Worm (Caenorhabditis elegans) whole organism, L2 larva: ENCODE measurements around the gene epg-5.

Experiments
- C34F6.9 ChIP-seq: fragments of 150-350 bp; optimal IDR thresholded peaks from 2 replicates; lab custom pipeline; 2014; ENCODE audit warnings: missing biosample characterization, missing genetic modification characterization
- F13H6.1 ChIP-seq: sonication (generic microtip); optimal IDR thresholded peaks from 2 replicates; lab custom pipeline; 2016; ENCODE audit warnings: missing genetic modification characterization, missing compliant biosample characterization
- Y55F3AM.14 ChIP-seq: fragments of 200-800 bp; sonication (Bioruptor generic); optimal IDR thresholded peaks from 2 replicates; lab custom pipeline; 2018; ENCODE audit warnings: mild to moderate bottlenecking, missing genetic modification characterization, missing compliant biosample characterization
- ZK546.5 ChIP-seq: sonication (generic microtip); optimal IDR thresholded peaks from 2 replicates; lab custom pipeline; 2017; ENCODE audit warnings: missing biosample characterization, missing genetic modification characterization
- alr-1 ChIP-seq: fragments of 150-350 bp; optimal IDR thresholded peaks from 2 replicates; lab custom pipeline; 2014; ENCODE audit warnings: missing biosample characterization, missing genetic modification characterization
- ama-1 ChIP-seq: fragments of 150-350 bp; optimal IDR thresholded peaks from 2 replicates; lab custom pipeline; 2018; ENCODE audit warnings: inconsistent platforms
- ceh-82 ChIP-seq: fragments of 150-350 bp; optimal IDR thresholded peaks from 2 replicates; lab custom pipeline; 2014; ENCODE audit warnings: missing biosample characterization, missing genetic modification characterization
- crh-2 ChIP-seq: sonication (generic microtip); optimal IDR thresholded peaks from 2 replicates; lab custom pipeline; 2017; ENCODE audit warnings: missing biosample characterization, missing genetic modification characterization
- dmd-4 ChIP-seq: sonication (generic microtip); optimal IDR thresholded peaks from 2 replicates; lab custom pipeline; 2017; ENCODE audit warnings: missing biosample characterization, missing genetic modification characterization
- egl-27 ChIP-seq: sonication (generic microtip); optimal IDR thresholded peaks from 3 replicates; lab custom pipeline; 2017; ENCODE audit warnings: missing biosample characterization, missing genetic modification reagents, missing genetic modification characterization
- elt-1 ChIP-seq: fragments of 150-350 bp; optimal IDR thresholded peaks from 2 replicates; lab custom pipeline; 2014; ENCODE audit warnings: missing biosample characterization, missing genetic modification characterization
- elt-3 ChIP-seq: sonication (generic microtip); optimal IDR thresholded peaks from 2 replicates; lab custom pipeline; 2017; ENCODE audit warnings: missing biosample characterization, missing genetic modification characterization
- gmeb-1 ChIP-seq: fragments of 150-350 bp; optimal IDR thresholded peaks from 2 replicates; lab custom pipeline; 2014; ENCODE audit warnings: missing biosample characterization, missing genetic modification characterization
- lin-11 ChIP-seq: fragments of 150-350 bp; sonication (generic microtip); optimal IDR thresholded peaks from 2 replicates; lab custom pipeline; 2014; ENCODE audit warnings: missing biosample characterization, missing genetic modification characterization, inconsistent platforms, mixed read lengths
- lin-13 ChIP-seq: fragments of 150-350 bp; optimal IDR thresholded peaks from 2 replicates; lab custom pipeline; 2014; ENCODE audit warnings: missing biosample characterization, missing genetic modification reagents, missing genetic modification characterization
- lsy-2 ChIP-seq, 2 experiments: fragments of 150-350 bp in 1 of 2; sonication (generic microtip) in 1 of 2; optimal IDR thresholded peaks; 2 replicates each; lab custom pipeline; 2014 to 2017; ENCODE audit warnings: missing biosample characterization in 2 of 2, missing genetic modification characterization in 2 of 2
- mab-5 ChIP-seq: fragments of 150-350 bp; optimal IDR thresholded peaks from 2 replicates; lab custom pipeline; 2014; ENCODE audit warnings: missing biosample characterization, missing genetic modification characterization
- mbf-1 ChIP-seq: sonication (generic microtip); optimal IDR thresholded peaks from 2 replicates; lab custom pipeline; 2017; ENCODE audit warnings: missing biosample characterization, missing genetic modification characterization
- mdl-1 ChIP-seq, 2 experiments: fragments of 150-350 bp in 1 of 2; sonication (generic microtip) in 1 of 2; optimal IDR thresholded peaks; 2 replicates each; lab custom pipeline; 2017; ENCODE audit warnings: missing biosample characterization in 2 of 2, missing genetic modification characterization in 2 of 2
- nhr-10 ChIP-seq: sonication (generic microtip); optimal IDR thresholded peaks from 2 replicates; lab custom pipeline; 2017; ENCODE audit warnings: missing biosample characterization, missing genetic modification characterization
- nhr-11 ChIP-seq: fragments of 150-350 bp; optimal IDR thresholded peaks from 2 replicates; lab custom pipeline; 2014; ENCODE audit warnings: missing biosample characterization, missing genetic modification characterization
- nhr-12 ChIP-seq: fragments of 150-350 bp; optimal IDR thresholded peaks from 2 replicates; lab custom pipeline; 2014; ENCODE audit warnings: missing biosample characterization, missing genetic modification characterization
- nhr-21 ChIP-seq: fragments of 150-350 bp; optimal IDR thresholded peaks from 2 replicates; lab custom pipeline; 2014; ENCODE audit warnings: missing biosample characterization, missing genetic modification characterization
- nhr-23 ChIP-seq: fragments of 150-350 bp; optimal IDR thresholded peaks from 2 replicates; lab custom pipeline; 2014; ENCODE audit warnings: missing biosample characterization, missing genetic modification reagents, missing genetic modification characterization
- nhr-237 ChIP-seq: fragments of 150-350 bp; optimal IDR thresholded peaks from 2 replicates; lab custom pipeline; 2014; ENCODE audit warnings: missing biosample characterization, missing genetic modification characterization
- nhr-25 ChIP-seq: fragments of 150-350 bp; sonication (generic microtip); optimal IDR thresholded peaks from 3 replicates; lab custom pipeline; 2014; ENCODE audit warnings: missing biosample characterization, missing genetic modification characterization
- nhr-6 ChIP-seq: fragments of 150-350 bp; optimal IDR thresholded peaks from 2 replicates; lab custom pipeline; 2014; ENCODE audit warnings: missing biosample characterization, missing genetic modification characterization
- sem-4 ChIP-seq: fragments of 150-350 bp; optimal IDR thresholded peaks from 2 replicates; lab custom pipeline; 2014; ENCODE audit warnings: missing biosample characterization, missing genetic modification reagents, missing genetic modification characterization
- skn-1 ChIP-seq: sonication (generic microtip); optimal IDR thresholded peaks from 2 replicates; lab custom pipeline; 2017; ENCODE audit warnings: missing biosample characterization, missing genetic modification characterization
- sma-3 ChIP-seq: sonication (generic microtip); optimal IDR thresholded peaks from 2 replicates; lab custom pipeline; 2016; ENCODE audit warnings: missing genetic modification reagents, missing genetic modification characterization, missing compliant biosample characterization
- sma-9 ChIP-seq, 2 experiments: fragments of 150-350 bp in 1 of 2; sonication (generic microtip) in 1 of 2; optimal IDR thresholded peaks; 2 replicates each; lab custom pipeline; 2014 to 2016; ENCODE audit warnings: missing genetic modification characterization in 2 of 2, mild to moderate bottlenecking in 1 of 2, missing biosample characterization in 1 of 2, missing compliant biosample characterization in 1 of 2, missing genetic modification reagents in 1 of 2, moderate library complexity in 1 of 2
- snpc-4 ChIP-seq: fragments of 150-350 bp; optimal IDR thresholded peaks from 2 replicates; lab custom pipeline; 2014; ENCODE audit warnings: missing biosample characterization, missing genetic modification characterization
- unc-55 ChIP-seq: fragments of 150-350 bp; sonication (generic microtip); optimal IDR thresholded peaks from 3 replicates; lab custom pipeline; 2014; ENCODE audit warnings: missing biosample characterization, missing genetic modification reagents, missing genetic modification characterization
- ztf-11 ChIP-seq: sonication (generic microtip); optimal IDR thresholded peaks from 2 replicates; lab custom pipeline; 2017; ENCODE audit warnings: missing biosample characterization, missing genetic modification characterization
- ztf-4 ChIP-seq: fragments of 150-350 bp; optimal IDR thresholded peaks from 2 replicates; lab custom pipeline; 2014; ENCODE audit warnings: missing biosample characterization, missing genetic modification characterization

epg-5 gene

DNA sequence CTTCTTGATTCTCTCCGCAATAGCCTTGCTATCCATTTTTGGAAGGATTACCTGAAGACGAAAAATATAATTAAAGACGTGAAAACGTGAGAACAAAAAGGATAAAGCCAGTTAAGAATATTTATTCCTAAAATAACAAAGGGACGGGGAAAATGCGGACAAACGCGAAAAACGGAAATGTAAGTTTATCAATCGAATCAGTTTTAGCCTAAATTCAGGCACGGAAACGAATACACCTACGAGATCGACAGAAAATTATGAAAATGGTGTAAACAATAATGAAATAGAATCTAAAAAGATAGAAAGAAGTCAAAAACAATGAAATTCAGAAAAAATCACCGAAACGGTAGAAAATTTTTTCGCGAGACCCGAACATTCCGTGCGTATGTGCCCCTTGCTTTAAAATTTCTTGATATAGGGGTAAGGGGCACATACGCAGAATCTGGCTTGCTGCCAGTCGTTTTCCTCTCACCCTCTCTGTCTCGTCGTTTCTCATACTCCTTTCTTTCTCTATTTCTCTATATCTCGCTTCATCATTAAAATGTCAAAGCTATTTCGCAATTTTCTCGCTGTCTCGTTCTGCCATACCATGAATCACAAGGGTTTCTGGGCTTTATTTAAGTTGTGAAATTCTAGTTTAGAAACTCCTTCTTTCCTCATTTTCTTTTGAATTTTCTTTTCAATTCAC, 20.4 kb downstream of the epg-5 start, which contains the start of gene icd-1 (continued):
- peak; percentile 24 for TF ChIP-seq ama-1 (lab: Kevin White, UChicago)

DNA sequence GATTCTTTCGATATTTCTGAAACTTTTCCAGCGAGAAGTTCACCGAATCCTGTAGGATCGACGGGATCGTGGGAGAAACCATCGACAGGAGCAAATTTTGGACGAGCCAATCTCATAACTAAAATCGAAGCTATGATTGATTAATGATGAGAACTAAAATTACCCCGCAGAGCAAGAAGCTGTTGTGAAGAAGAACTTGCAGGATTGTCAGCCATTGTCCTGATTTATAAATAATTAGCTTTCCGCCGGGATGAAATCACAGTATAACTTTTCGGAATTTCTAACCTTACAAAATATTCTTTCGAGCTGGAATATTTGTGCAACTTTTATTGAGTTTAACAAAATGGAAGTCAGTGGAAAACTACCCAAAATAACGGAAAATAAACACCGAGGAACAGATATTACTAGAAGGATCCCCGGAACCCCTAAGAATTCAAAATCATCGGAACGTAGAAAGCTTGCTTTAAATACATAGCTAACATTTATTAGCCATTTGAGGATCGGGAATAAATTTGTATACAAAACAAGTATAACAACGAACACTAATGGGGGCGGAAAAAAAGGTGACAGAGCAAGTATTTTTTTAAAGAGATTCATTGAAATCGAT, 21.8 kb downstream of the epg-5 start, which contains the start of gene C56C10.7:
Gene C56C10.7, minus strand, starts transcription at position 312 of the 607 bp plus-strand sequence.
- TF ChIP-seq ztf-4 (tag; lab: Kevin White, UChicago) (peak; percentile 69), mab-5 (tag; lab: Kevin White, UChicago) (no peak), gmeb-1 (no peak), crh-2 (peak; percentile 51), sma-9 (GFP tag; optimal IDR thresholded peaks at IDR 0.05; lab: Kevin White, UChicago) (peak; percentile 27), sma-9 (tag; optimal IDR thresholded peaks at IDR 0.05; lab: Kevin White, UChicago) (no peak), ama-1 (lab: Kevin White, UChicago) (peak; percentile 40), nhr-23 (tag; lab: Kevin White, UChicago) (no peak), sma-3 (GFP tag; lab: Kevin White, UChicago) (peak; percentile 33), lsy-2 (tag; optimal IDR thresholded peaks at IDR 0.05; lab: Kevin White, UChicago) (peak; percentile 25 to 50)

DNA sequence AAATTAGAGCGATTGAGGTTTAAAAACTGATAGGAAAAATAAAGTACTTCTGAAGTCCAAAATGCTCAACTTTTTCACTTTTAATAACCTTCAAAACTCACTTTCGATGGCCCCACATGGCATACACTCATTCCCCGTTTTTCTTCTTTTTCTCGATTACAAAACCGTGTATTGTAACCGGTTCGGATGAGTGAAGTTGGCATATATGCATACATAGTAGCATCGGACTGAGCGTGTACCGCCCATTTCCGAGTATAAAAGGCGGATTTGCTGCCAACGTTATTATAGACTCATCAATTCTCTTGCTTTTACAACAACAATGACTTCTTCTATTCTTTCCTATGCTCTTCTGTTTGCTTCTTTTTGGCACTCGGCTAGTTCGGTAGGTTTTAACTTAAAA, 26.4 kb downstream of the epg-5 start, which contains the start of gene C56C10.4:
Gene C56C10.4, plus strand, starts transcription at position 301 of the 400 bp plus-strand sequence.
- no peak for TF ChIP-seq dmd-4 (tag; lab: Kevin White, UChicago)
- TF ChIP-seq nhr-6 = no peak

DNA sequence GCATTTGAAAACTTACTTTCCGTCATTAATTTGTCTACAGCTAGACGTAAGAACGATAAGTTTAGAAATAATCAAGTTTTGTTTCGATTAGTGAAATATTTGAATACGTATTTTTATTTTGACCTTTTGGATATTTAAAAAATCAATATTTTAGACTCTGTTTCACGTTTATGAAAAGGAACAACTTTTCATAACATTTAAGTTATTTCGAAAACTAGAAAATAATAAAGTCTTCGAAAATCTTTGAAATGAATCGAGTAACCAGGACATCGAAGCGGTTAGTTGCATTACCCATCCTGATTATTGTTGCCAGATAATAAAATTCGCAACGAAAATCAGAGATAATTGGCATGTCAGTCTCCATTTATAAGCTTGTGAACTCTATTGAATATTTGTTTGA, 27.9 kb downstream of the epg-5 start, which contains the start of gene C56C10.6:
Gene C56C10.6, minus strand, starts transcription at position 101 of the 400 bp plus-strand sequence.
- TF ChIP-seq nhr-10 (tag; lab: Kevin White, UChicago) (no peak), gmeb-1 (no peak), skn-1 (tag; lab: Kevin White, UChicago) (no peak), ZK546.5 (no peak), mdl-1 (tag; optimal IDR thresholded peaks at IDR 0.05; lab: Kevin White, UChicago) (no peak), ceh-82 (no peak)
- TF ChIP-seq, all 48 proteins: peak for 0

DNA sequence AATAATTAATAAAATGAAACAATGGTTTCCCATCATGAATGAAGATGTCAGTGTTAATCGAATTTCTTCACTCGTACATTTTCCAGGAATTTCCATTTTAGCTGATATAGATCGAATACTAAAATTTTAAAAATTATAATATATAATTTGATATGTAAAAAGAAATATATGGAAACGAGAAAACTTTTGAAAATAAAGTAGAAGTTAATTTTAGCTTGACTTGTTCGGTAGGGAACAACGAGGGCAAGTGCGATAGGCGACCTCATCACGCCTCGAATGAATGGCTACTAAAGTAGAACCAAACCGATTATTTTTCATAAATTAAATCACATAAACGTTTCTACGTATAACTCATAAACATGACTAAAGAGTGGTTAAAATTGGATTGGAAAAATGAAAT, 30.8 kb downstream of the epg-5 start, which contains the start of gene sra-31:
Gene sra-31, minus strand, starts transcription at position 101 of the 400 bp plus-strand sequence.
- TF ChIP-seq gmeb-1 (no peak), ztf-11 (tag; lab: Kevin White, UChicago) (no peak), ztf-4 (tag; lab: Kevin White, UChicago) (no peak), sem-4 (tag; lab: Kevin White, UChicago) (no peak), snpc-4 (tag; lab: Kevin White, UChicago) (no peak), unc-55 (GFP tag; lab: Kevin White, UChicago) (no peak), nhr-6 (no peak), nhr-11 (tag; lab: Kevin White, UChicago) (no peak), crh-2 (no peak), F13H6.1 (tag; lab: Kevin White, UChicago) (no peak), skn-1 (tag; lab: Kevin White, UChicago) (no peak), alr-1 (tag; lab: Kevin White, UChicago) (no peak), lsy-2 (tag; optimal IDR thresholded peaks at IDR 0.05; lab: Kevin White, UChicago) (no peak), nhr-237 (no peak), ZK546.5 (no peak), elt-3 (tag; lab: Kevin White, UChicago) (no peak), lin-13 (GFP tag; lab: Kevin White, UChicago) (no peak), nhr-12 (tag; lab: Kevin White, UChicago) (no peak)

DNA sequence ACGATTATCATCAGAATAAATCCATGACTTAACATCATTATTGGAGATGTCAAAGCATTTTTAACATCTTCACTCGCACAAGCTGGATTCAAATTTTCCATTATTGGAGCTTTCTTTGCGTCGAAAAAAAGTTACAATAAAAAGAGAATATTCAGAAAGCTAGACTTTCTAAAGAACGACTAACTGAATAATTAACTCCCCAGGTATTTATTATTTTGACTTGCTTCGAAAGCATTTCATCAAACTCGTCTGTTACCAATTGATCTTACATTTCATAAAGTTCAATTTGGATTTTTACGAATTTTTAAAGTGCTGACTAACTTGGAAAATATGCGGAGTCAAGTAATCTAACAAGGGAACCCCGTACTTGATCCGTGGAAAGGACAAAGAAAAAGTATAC, 33.5 kb downstream of the epg-5 start, which contains the start of gene sra-29:
Gene sra-29, minus strand, starts transcription at position 101 of the 400 bp plus-strand sequence.
- TF ChIP-seq egl-27 (tag; lab: Kevin White, UChicago) (no peak), lin-13 (GFP tag; lab: Kevin White, UChicago) (no peak), nhr-12 (tag; lab: Kevin White, UChicago) (no peak), Y55F3AM.14 (GFP tag; lab: Kevin White, UChicago) (no peak), C34F6.9 (tag; lab: Kevin White, UChicago) (no peak), mbf-1 (tag; lab: Kevin White, UChicago) (no peak), sma-3 (GFP tag; lab: Kevin White, UChicago) (no peak), ceh-82 (no peak), lin-11 (tag; lab: Kevin White, UChicago) (no peak), nhr-25 (no peak), elt-1 (tag; lab: Kevin White, UChicago) (no peak), ztf-4 (tag; lab: Kevin White, UChicago) (no peak), nhr-237 (no peak), nhr-21 (tag; lab: Kevin White, UChicago) (no peak), ztf-11 (tag; lab: Kevin White, UChicago) (no peak), F13H6.1 (tag; lab: Kevin White, UChicago) (no peak)
- TF ChIP-seq, all 48 proteins: peak for 0
